Fruit fly (Drosophila melanogaster) whole organism, embryonic: Measurements from ENCODE around the gene CG7298.
A peak's percentile ranks its signal among the peaks of the same experiment; 100 is the strongest.

Experiments used
- Atf-2 ChIP-seq: fragments of 200-800 bp; sonication (Bioruptor generic); optimal IDR thresholded peaks from 2 replicates; lab custom pipeline; 2016; ENCODE audit warnings: missing biosample characterization, missing genetic modification characterization
- CG10979 ChIP-seq: fragments of 200-800 bp; sonication (Bioruptor generic); optimal IDR thresholded peaks from 2 replicates; lab custom pipeline; 2018; ENCODE audit warnings: missing biosample characterization, mild to moderate bottlenecking, missing genetic modification characterization, moderate library complexity
- CG11695 ChIP-seq: fragments of 200-800 bp; sonication (Bioruptor generic); IDR thresholded peaks from 3 replicates; pipeline ENCODE4 v1.3.6; 2022; ENCODE audit warnings: missing biosample characterization, missing genetic modification characterization
- CG1233 ChIP-seq: fragments of 200-800 bp; sonication (Bioruptor generic); optimal IDR thresholded peaks from 4 replicates; lab custom pipeline; 2018; ENCODE audit warnings: missing biosample characterization, mild to moderate bottlenecking, missing genetic modification characterization
- CG13624 ChIP-seq: fragments of 200-800 bp; sonication (Bioruptor generic); optimal IDR thresholded peaks from 2 replicates; lab custom pipeline; 2016; ENCODE audit warnings: missing biosample characterization, missing genetic modification characterization
- CG15011 ChIP-seq: fragments of 200-800 bp; sonication (Bioruptor generic); optimal IDR thresholded peaks from 3 replicates; lab custom pipeline; 2018; ENCODE audit warnings: missing biosample characterization, mild to moderate bottlenecking, missing genetic modification characterization
- CG17385 ChIP-seq: fragments of 200-800 bp; sonication (Bioruptor generic); optimal IDR thresholded peaks from 3 replicates; lab custom pipeline; 2018; ENCODE audit warnings: missing biosample characterization, mild to moderate bottlenecking, missing genetic modification characterization
- CG18011 ChIP-seq: fragments of 200-800 bp; sonication (Bioruptor generic); optimal IDR thresholded peaks from 2 replicates; lab custom pipeline; 2017; ENCODE audit warnings: missing biosample characterization, missing genetic modification characterization, mild to moderate bottlenecking, moderate library complexity, missing genotype
- CG18262 ChIP-seq: fragments of 200-800 bp; optimal IDR thresholded peaks from 3 replicates; lab custom pipeline; 2019; ENCODE audit warnings: missing biosample characterization, mild to moderate bottlenecking, missing genetic modification characterization, moderate library complexity
- CG18476 ChIP-seq: fragments of 200-800 bp; sonication (Bioruptor generic); optimal IDR thresholded peaks from 2 replicates; lab custom pipeline; 2016; ENCODE audit warnings: missing biosample characterization, mild to moderate bottlenecking, missing genetic modification characterization
- CG2116 ChIP-seq: fragments of 200-800 bp; sonication (Bioruptor generic); optimal IDR thresholded peaks from 3 replicates; lab custom pipeline; 2018; ENCODE audit warnings: missing biosample characterization, mild to moderate bottlenecking, missing genetic modification characterization
- CG2120 ChIP-seq: fragments of 200-800 bp; sonication (Bioruptor generic); optimal IDR thresholded peaks from 3 replicates; lab custom pipeline; 2016; ENCODE audit warnings: missing biosample characterization, missing genetic modification characterization
- CG4707 ChIP-seq: fragments of 200-800 bp; sonication (Bioruptor generic); optimal IDR thresholded peaks from 2 replicates; lab custom pipeline; 2018; ENCODE audit warnings: missing biosample characterization, mild to moderate bottlenecking, missing genetic modification characterization, moderate library complexity
- CG4730 ChIP-seq: fragments of 200-800 bp; sonication (Bioruptor generic); IDR thresholded peaks from 2 replicates; pipeline ENCODE4 v1.3.6; 2022; ENCODE audit warnings: missing biosample characterization, missing genetic modification characterization
- CG5953 ChIP-seq: fragments of 200-800 bp; sonication (Bioruptor generic); IDR thresholded peaks from 2 replicates; pipeline ENCODE4 v1.3.6; 2022; ENCODE audit warnings: missing biosample characterization, missing genetic modification characterization
- CG6654 ChIP-seq: fragments of 200-800 bp; sonication (Bioruptor generic); optimal IDR thresholded peaks from 2 replicates; lab custom pipeline; 2017; ENCODE audit warnings: missing biosample characterization, mild to moderate bottlenecking, missing genetic modification characterization
- CG7786 ChIP-seq: fragments of 200-800 bp; sonication (Bioruptor generic); optimal IDR thresholded peaks from 2 replicates; lab custom pipeline; 2016; ENCODE audit warnings: missing biosample characterization, missing genetic modification characterization
- CG8944 ChIP-seq: fragments of 200-800 bp; sonication (Bioruptor generic); optimal IDR thresholded peaks from 3 replicates; lab custom pipeline; 2016; ENCODE audit warnings: missing biosample characterization, missing genetic modification characterization
- CG9817 ChIP-seq: fragments of 200-800 bp; sonication (Bioruptor generic); optimal IDR thresholded peaks from 2 replicates; lab custom pipeline; 2018; ENCODE audit warnings: missing biosample characterization, mild to moderate bottlenecking, missing genetic modification characterization, moderate library complexity
- CHES-1-like ChIP-seq: fragments of 200-800 bp; sonication (Bioruptor generic); optimal IDR thresholded peaks from 2 replicates; lab custom pipeline; 2016; ENCODE audit warnings: missing biosample characterization, missing genetic modification characterization
- Dek ChIP-seq: fragments of 200-800 bp; sonication (Bioruptor generic); optimal IDR thresholded peaks from 3 replicates; lab custom pipeline; 2019; ENCODE audit warnings: missing biosample characterization, mild to moderate bottlenecking, missing genetic modification characterization, moderate library complexity
- HLH3B ChIP-seq: fragments of 200-800 bp; sonication (Bioruptor generic); IDR thresholded peaks from 2 replicates; pipeline ENCODE4 v1.3.6; 2022; ENCODE audit warnings: missing biosample characterization, missing genetic modification characterization
- HLH54F ChIP-seq: fragments of 200-800 bp; sonication (Bioruptor generic); optimal IDR thresholded peaks from 3 replicates; lab custom pipeline; 2016; ENCODE audit warnings: missing biosample characterization, missing genetic modification characterization
- Hmx ChIP-seq: fragments of 200-800 bp; sonication (Bioruptor generic); optimal IDR thresholded peaks from 2 replicates; lab custom pipeline; 2016; ENCODE audit warnings: missing biosample characterization, missing genetic modification characterization
- Kr ChIP-seq: fragments of 200-800 bp; sonication (Bioruptor generic); optimal IDR thresholded peaks from 2 replicates; lab custom pipeline; 2017; ENCODE audit warnings: missing biosample characterization, mild to moderate bottlenecking, missing genetic modification characterization
- Lim3 ChIP-seq: fragments of 200-800 bp; sonication (Bioruptor generic); IDR thresholded peaks from 2 replicates; pipeline ENCODE4 v1.3.6; 2022; ENCODE audit warnings: missing biosample characterization, missing genetic modification characterization
- Mrtf ChIP-seq: fragments of 200-800 bp; sonication (Bioruptor generic); IDR thresholded peaks from 3 replicates; pipeline ENCODE4 v1.3.6; 2022; ENCODE audit warnings: missing biosample characterization, missing genetic modification characterization
- NC2β ChIP-seq: fragments of 200-800 bp; sonication (Bioruptor generic); optimal IDR thresholded peaks from 2 replicates; lab custom pipeline; 2016; ENCODE audit warnings: missing biosample characterization, missing genetic modification characterization
- Neu2 ChIP-seq: fragments of 200-800 bp; sonication (Bioruptor generic); optimal IDR thresholded peaks from 3 replicates; lab custom pipeline; 2016; ENCODE audit warnings: missing biosample characterization, missing genetic modification characterization, borderline replicate concordance
- TFAM ChIP-seq: fragments of 200-800 bp; sonication (Bioruptor generic); optimal IDR thresholded peaks from 2 replicates; lab custom pipeline; 2017; ENCODE audit warnings: missing biosample characterization, missing genetic modification characterization, inconsistent platforms
- Trl ChIP-seq, 3 experiments: fragments of >200 bp in 2 of 3; fragments of 200-800 bp in 1 of 3; sonication (Bioruptor generic) in 1 of 3; optimal IDR thresholded peaks; 2 replicates in 1 of 3; 3 replicates in 2 of 3; lab custom pipeline; 2016 to 2017; ENCODE audit warnings: missing biosample characterization in 1 of 3, missing genetic modification characterization in 1 of 3
- ap ChIP-seq: fragments of 200-800 bp; sonication (Bioruptor generic); IDR thresholded peaks from 2 replicates; pipeline ENCODE4 v1.3.6; 2022; ENCODE audit warnings: missing biosample characterization, missing genetic modification characterization
- bbx ChIP-seq: fragments of 200-800 bp; sonication (Bioruptor generic); IDR thresholded peaks from 2 replicates; pipeline ENCODE4 v1.3.6; 2022; ENCODE audit warnings: missing biosample characterization, missing genetic modification characterization; ENCODE audit not compliant: partially characterized antibody
- dati ChIP-seq: fragments of 200-800 bp; sonication (Bioruptor generic); IDR thresholded peaks from 2 replicates; pipeline ENCODE4 v1.3.6; 2022; ENCODE audit warnings: missing biosample characterization, missing genetic modification characterization
- dmrt11E ChIP-seq: fragments of 200-800 bp; sonication (Bioruptor generic); optimal IDR thresholded peaks from 3 replicates; lab custom pipeline; 2018; ENCODE audit warnings: missing biosample characterization, mild to moderate bottlenecking, missing genetic modification characterization, moderate library complexity
- dmrt99B ChIP-seq: fragments of 200-800 bp; sonication (Bioruptor generic); optimal IDR thresholded peaks from 2 replicates; lab custom pipeline; 2018; ENCODE audit warnings: missing biosample characterization, mild to moderate bottlenecking, missing genetic modification characterization, moderate library complexity
- fru ChIP-seq: fragments of >200 bp; optimal IDR thresholded peaks from 2 replicates; lab custom pipeline; 2017
- grn ChIP-seq: fragments of 200-800 bp; sonication (Bioruptor generic); optimal IDR thresholded peaks from 3 replicates; lab custom pipeline; 2017; ENCODE audit warnings: missing biosample characterization, missing genetic modification characterization
- gro ChIP-seq: fragments of 200-800 bp; sonication (Bioruptor generic); optimal IDR thresholded peaks from 2 replicates; lab custom pipeline; 2016; ENCODE audit warnings: missing biosample characterization, missing genetic modification characterization
- gsb-n ChIP-seq: fragments of 200-800 bp; sonication (Bioruptor generic); optimal IDR thresholded peaks from 3 replicates; lab custom pipeline; 2018; ENCODE audit warnings: missing biosample characterization, mild to moderate bottlenecking, missing genetic modification characterization
- h ChIP-seq: fragments of >200 bp; optimal IDR thresholded peaks from 2 replicates; lab custom pipeline; 2017
- insv ChIP-seq, 2 experiments: fragments of 200-800 bp; sonication (Bioruptor generic); optimal IDR thresholded peaks; 3 replicates each; lab custom pipeline; 2016 to 2018; ENCODE audit warnings: missing biosample characterization in 2 of 2, missing genetic modification characterization in 2 of 2
- inv ChIP-seq: fragments of 200-800 bp; sonication (Bioruptor generic); IDR thresholded peaks from 2 replicates; pipeline ENCODE4 v1.3.6; 2022; ENCODE audit warnings: missing biosample characterization, missing genetic modification characterization; ENCODE audit not compliant: partially characterized antibody
- p53 ChIP-seq: fragments of 200-800 bp; sonication (Bioruptor generic); optimal IDR thresholded peaks from 2 replicates; lab custom pipeline; 2016; ENCODE audit warnings: missing biosample characterization, missing genetic modification characterization
- pfk ChIP-seq: fragments of 200-800 bp; sonication (Bioruptor generic); optimal IDR thresholded peaks from 2 replicates; lab custom pipeline; 2018; ENCODE audit warnings: missing biosample characterization, mild to moderate bottlenecking, missing genetic modification characterization, moderate library complexity
- pho ChIP-seq: fragments of 200-800 bp; sonication (Bioruptor generic); optimal IDR thresholded peaks from 2 replicates; lab custom pipeline; 2016; ENCODE audit warnings: missing biosample characterization, missing genetic modification characterization
- sd ChIP-seq: fragments of 200-800 bp; sonication (Bioruptor generic); optimal IDR thresholded peaks from 3 replicates; lab custom pipeline; 2018; ENCODE audit warnings: missing biosample characterization, mild to moderate bottlenecking, missing genetic modification characterization, moderate library complexity
- sim ChIP-seq: fragments of 200-800 bp; sonication (Bioruptor generic); IDR thresholded peaks from 2 replicates; pipeline ENCODE4 v1.3.6; 2022; ENCODE audit warnings: missing biosample characterization, missing genetic modification characterization
- slou ChIP-seq: fragments of 200-800 bp; sonication (Bioruptor generic); optimal IDR thresholded peaks from 3 replicates; lab custom pipeline; 2016; ENCODE audit warnings: missing biosample characterization, missing genetic modification characterization
- tx ChIP-seq: fragments of 200-800 bp; sonication (Bioruptor generic); optimal IDR thresholded peaks from 2 replicates; lab custom pipeline; 2016; ENCODE audit warnings: missing biosample characterization, missing genetic modification characterization
- unc-4 ChIP-seq: fragments of 200-800 bp; sonication (Bioruptor generic); IDR thresholded peaks from 2 replicates; pipeline ENCODE4 v1.3.6; 2022; ENCODE audit warnings: missing biosample characterization, missing genetic modification characterization; ENCODE audit not compliant: partially characterized antibody
- wek ChIP-seq: fragments of 200-800 bp; sonication (Bioruptor generic); optimal IDR thresholded peaks from 3 replicates; lab custom pipeline; 2018; ENCODE audit warnings: missing biosample characterization, mild to moderate bottlenecking, missing genetic modification characterization, moderate library complexity

Gene CG7298

dm6 chr3L:20194731-20195130, 8.8 kb downstream of the CG7298 start (continued):
- TF ChIP-seq Kr (no peak), dmrt99B (tag; lab: Kevin White, UChicago) (peak; percentile 15), sim (no peak), pfk (GFP tag; lab: Kevin White, UChicago) (no peak), CG18476 (GFP tag; lab: Kevin White, UChicago) (peak; percentile 17), CG4730 (GFP tag; lab: Robert Waterston, UW) (peak; percentile 45; the same call in 1 of the 2 replicates), CG8944 (GFP tag; lab: Kevin White, UChicago) (no peak), grn (GFP tag; lab: Kevin White, UChicago) (no peak), p53 (no peak), ap (GFP tag; lab: Robert Waterston, UW) (no peak), dati (GFP tag; lab: Robert Waterston, UW) (no peak), HLH54F (peak; percentile 29), Atf-2 (GFP tag; lab: Kevin White, UChicago) (no peak), CG6654 (no peak), wek (GFP tag; lab: Kevin White, UChicago) (no peak), CG18262 (tag; lab: Kevin White, UChicago) (peak; percentile 20), CG2116 (GFP tag; lab: Kevin White, UChicago) (no peak), HLH3B (GFP tag; lab: Robert Waterston, UW) (peak; percentile 42; the same call in 1 of the 2 replicates), gsb-n (tag; lab: Kevin White, UChicago) (no peak), CG11695 (0 out of 3 replicates have a peak, but pooled peaks have one; percentile 34), unc-4 (no peak), h (lab: Kevin White, UChicago) (no peak), gro (GFP tag; lab: Kevin White, UChicago) (no peak), CG18011 (GFP tag; lab: Kevin White, UChicago) (no peak), CG7786 (no peak), slou (GFP tag; lab: Kevin White, UChicago) (no peak), CG5953 (GFP tag; lab: Robert Waterston, UW) (no peak), CG9817 (tag; lab: Kevin White, UChicago) (peak; percentile 48), bbx (GFP tag; lab: Robert Waterston, UW) (no peak), fru (no peak), CHES-1-like (GFP tag; lab: Kevin White, UChicago) (no peak), dmrt11E (tag; lab: Kevin White, UChicago) (peak; percentile 41), CG17385 (GFP tag; lab: Kevin White, UChicago) (no peak), Neu2 (GFP tag; lab: Kevin White, UChicago) (no peak), CG4707 (no peak), Trl (optimal IDR thresholded peaks at IDR 0.05; lab: Kevin White, UChicago) (no peak), Trl (GFP tag; optimal IDR thresholded peaks at IDR 0.05; lab: Kevin White, UChicago) (peak; percentile 33), tx (GFP tag; lab: Kevin White, UChicago) (no peak), CG2120 (GFP tag; lab: Kevin White, UChicago) (peak; percentile 59), CG1233 (GFP tag; lab: Kevin White, UChicago) (peak; percentile 48), TFAM (GFP tag; lab: Kevin White, UChicago) (no peak), Lim3 (GFP tag; lab: Robert Waterston, UW) (no peak), Mrtf (GFP tag; lab: Robert Waterston, UW) (peak; percentile 62; the same call in 2 of the 3 replicates), sd (tag; lab: Kevin White, UChicago) (peak; percentile 20), CG15011 (GFP tag; lab: Kevin White, UChicago) (no peak), insv (GFP tag; optimal IDR thresholded peaks at IDR 0.05; lab: Kevin White, UChicago) (no peak), CG13624 (GFP tag; lab: Kevin White, UChicago) (peak; percentile 11), Hmx (no peak), pho (GFP tag; lab: Kevin White, UChicago) (no peak), inv (GFP tag; lab: Robert Waterston, UW) (no peak), NC2β (GFP tag; lab: Kevin White, UChicago) (no peak), CG10979 (tag; lab: Kevin White, UChicago) (peak; percentile 51), Dek (tag; lab: Kevin White, UChicago) (no peak)
